Fruit fly (Drosophila melanogaster) whole organism, embryonic: ENCODE results near the gene CG6481.

Experiments
- ATbp ChIP-seq: fragments of 200-800 bp; sonication (Bioruptor generic); optimal IDR thresholded peaks from 2 replicates; lab custom pipeline; 2017; ENCODE audit warnings: missing biosample characterization, mild to moderate bottlenecking, missing genetic modification characterization, missing genetic modification reagents
- CG11560 ChIP-seq: fragments of 200-800 bp; sonication (Bioruptor generic); IDR thresholded peaks from 3 replicates; pipeline ENCODE4 v1.3.6; 2022; ENCODE audit warnings: missing biosample characterization, missing genetic modification characterization
- Lpt ChIP-seq: fragments of >200 bp; optimal IDR thresholded peaks from 2 replicates; lab custom pipeline; 2018; ENCODE audit warnings: missing biosample characterization, missing genetic modification characterization
- Mes4 ChIP-seq: fragments of 200-800 bp; sonication (Bioruptor generic); optimal IDR thresholded peaks from 2 replicates; lab custom pipeline; 2016; ENCODE audit warnings: missing biosample characterization, missing genetic modification characterization
- Nf-YB ChIP-seq: fragments of 200-800 bp; sonication (Bioruptor generic); optimal IDR thresholded peaks from 3 replicates; lab custom pipeline; 2019; ENCODE audit warnings: missing biosample characterization, mild to moderate bottlenecking, missing genetic modification characterization, moderate library complexity
- da ChIP-seq: fragments of 200-800 bp; sonication (Bioruptor generic); optimal IDR thresholded peaks from 2 replicates; lab custom pipeline; 2016; ENCODE audit warnings: missing biosample characterization, missing genetic modification characterization
- fd64A ChIP-seq: fragments of 200-800 bp; sonication (Bioruptor generic); optimal IDR thresholded peaks from 3 replicates; lab custom pipeline; 2018; ENCODE audit warnings: missing biosample characterization, mild to moderate bottlenecking, missing genetic modification characterization
- gt ChIP-seq: fragments of 200-800 bp; sonication (Bioruptor generic); IDR thresholded peaks from 2 replicates; pipeline ENCODE4 v1.3.6; 2022; ENCODE audit warnings: missing biosample characterization, missing genetic modification characterization
- scrt ChIP-seq: fragments of 200-800 bp; sonication (Bioruptor generic); optimal IDR thresholded peaks from 2 replicates; lab custom pipeline; 2018; ENCODE audit warnings: missing biosample characterization, mild to moderate bottlenecking, missing genetic modification characterization, moderate library complexity
- ssp ChIP-seq: fragments of 200-800 bp; sonication (Bioruptor generic); IDR thresholded peaks from 2 replicates; pipeline ENCODE4 v1.3.6; 2022; ENCODE audit warnings: missing biosample characterization, missing genetic modification characterization

DNA sequence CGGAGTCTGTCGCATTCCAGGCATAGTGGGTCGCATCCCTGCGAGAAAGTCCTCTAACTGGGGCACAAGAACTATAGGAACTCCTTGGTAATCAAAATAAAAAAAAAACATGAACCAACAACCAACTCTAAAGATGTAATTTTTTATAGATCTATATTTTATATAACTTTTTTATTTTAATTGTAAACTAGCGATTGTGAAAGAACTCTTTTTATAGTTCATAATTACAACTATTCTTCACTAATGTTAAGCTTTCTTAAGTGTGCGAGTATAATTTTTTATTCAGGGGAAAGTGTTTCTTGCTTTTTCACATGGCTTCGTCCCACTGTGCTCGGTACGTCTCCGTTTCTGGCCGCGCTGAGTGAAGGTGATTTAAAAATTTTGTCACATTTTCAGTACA, 18.0 kb upstream of the CG6481 start:
- no peak for TF ChIP-seq Lpt
- TF ChIP-seq Nf-YB (GFP tag; lab: Kevin White, UChicago): no peak
- TF ChIP-seq da (GFP tag; lab: Kevin White, UChicago): no peak
- no peak for TF ChIP-seq ATbp (GFP tag; lab: Kevin White, UChicago)
- no peak for TF ChIP-seq scrt (GFP tag; lab: Kevin White, UChicago)
- TF ChIP-seq ssp (GFP tag; lab: Robert Waterston, UW): no peak
- no peak for TF ChIP-seq gt (GFP tag; lab: Robert Waterston, UW)
- TF ChIP-seq fd64A (GFP tag; lab: Kevin White, UChicago): no peak
- TF ChIP-seq Mes4 (GFP tag; lab: Kevin White, UChicago): no peak
- no peak for TF ChIP-seq CG11560 (tag; lab: Robert Waterston, UW)
